Worm (Caenorhabditis elegans): ENCODE data around the gene cdkl-1.

Gene cdkl-1

DNA sequence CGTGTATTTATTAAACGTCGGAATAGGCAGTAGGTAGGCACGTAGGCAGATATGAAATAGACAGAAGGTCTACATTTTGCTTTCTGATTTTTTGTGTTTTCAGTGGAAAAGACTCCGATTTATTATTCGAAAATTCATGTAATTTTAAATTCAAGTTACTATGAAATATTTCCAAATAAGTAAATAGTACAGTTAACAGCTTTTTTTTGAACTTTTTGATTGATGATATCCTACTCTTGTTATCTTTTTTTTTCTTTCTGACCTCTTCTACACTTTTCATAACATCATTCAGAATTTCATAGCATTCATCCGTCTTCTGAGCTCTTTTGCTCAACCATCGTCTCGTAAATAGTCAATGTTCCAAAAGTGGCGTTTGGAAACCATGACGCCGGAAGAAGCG, at the start of gene cdkl-1:
cdkl-1 (plus strand) TSS at position 301 of the 400 bp plus-strand sequence.
- TF ChIP-seq dao-5 (tag; optimal IDR thresholded peaks at IDR 0.05) (no peak), him-1 (tag; optimal IDR thresholded peaks at IDR 0.05) (no peak), W03F9.2 (tag; optimal IDR thresholded peaks at IDR 0.05) (no peak)

DNA sequence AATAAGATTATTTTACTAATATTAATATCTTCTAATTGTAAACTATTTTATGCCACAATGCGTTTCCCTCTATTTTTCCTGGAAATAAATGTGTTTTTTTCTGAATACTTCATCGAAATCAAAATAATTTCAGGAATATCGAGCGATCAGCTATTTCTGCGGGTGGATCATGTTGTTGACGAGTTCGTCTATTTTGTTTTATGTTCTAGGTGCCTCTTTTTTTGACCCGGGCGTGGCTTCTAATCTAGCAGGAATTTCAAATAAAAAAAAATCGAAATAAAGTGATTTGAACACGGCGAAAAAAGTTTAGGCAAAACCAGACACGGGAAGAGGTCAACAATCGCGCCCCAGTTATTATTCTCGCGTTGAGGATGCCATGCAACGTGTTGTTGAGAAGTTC, 46.8 kb upstream of the cdkl-1 start, which contains the start of gene T04C12.33:
T04C12.33 (plus strand) TSS at position 301 of the 400 bp plus-strand sequence.
- no peak for TF ChIP-seq dao-5 (tag; optimal IDR thresholded peaks at IDR 0.05)
- no peak for TF ChIP-seq W03F9.2 (tag; optimal IDR thresholded peaks at IDR 0.05)
- no peak for TF ChIP-seq him-1 (tag; optimal IDR thresholded peaks at IDR 0.05)

DNA sequence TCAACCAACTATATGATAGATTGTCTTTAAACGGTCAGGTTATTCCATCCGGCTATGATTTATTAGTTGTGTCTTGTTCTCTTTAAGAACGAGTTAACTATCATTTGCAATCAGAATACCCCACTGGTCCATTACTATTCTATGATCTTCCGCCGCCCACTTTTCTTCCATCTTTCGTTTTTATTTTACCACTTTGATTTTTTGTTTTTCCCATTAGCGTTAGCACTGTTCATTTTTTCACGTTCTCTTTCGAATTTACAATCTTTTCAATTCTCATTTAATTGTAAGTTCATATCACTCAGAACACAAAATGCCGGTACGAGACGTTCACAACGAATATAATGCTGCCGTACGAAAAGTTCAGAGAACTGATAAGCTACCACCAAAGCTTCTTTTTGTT, 44.9 kb upstream of the cdkl-1 start, which contains the start of gene T04C12.7:
T04C12.7 (plus strand) TSS at position 301 of the 400 bp plus-strand sequence.
- TF ChIP-seq W03F9.2 (tag; optimal IDR thresholded peaks at IDR 0.05) (no peak), him-1 (tag; optimal IDR thresholded peaks at IDR 0.05) (no peak), dao-5 (tag; optimal IDR thresholded peaks at IDR 0.05) (no peak)

DNA sequence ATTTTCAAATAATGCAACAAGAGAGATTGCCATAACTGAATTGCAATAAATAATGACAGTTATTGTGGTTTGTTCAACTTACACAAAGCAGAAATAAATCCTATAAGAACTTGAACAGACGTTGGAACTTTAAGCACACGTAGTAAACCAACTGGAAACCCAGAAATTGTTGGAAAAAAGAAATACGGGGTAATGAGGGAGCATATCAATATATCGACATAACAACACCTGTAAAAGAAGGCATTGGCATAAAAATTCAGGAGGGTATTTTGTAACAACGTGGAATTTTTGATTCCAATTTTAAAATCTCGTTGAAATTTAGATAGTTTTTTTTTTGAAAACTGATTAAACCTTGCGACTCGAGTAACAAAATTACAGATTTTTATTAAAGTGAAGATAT, 42.2 kb upstream of the cdkl-1 start:
- TF ChIP-seq dao-5 (tag; optimal IDR thresholded peaks at IDR 0.05): no peak
- TF ChIP-seq W03F9.2 (tag; optimal IDR thresholded peaks at IDR 0.05): no peak
- TF ChIP-seq him-1 (tag; optimal IDR thresholded peaks at IDR 0.05): no peak

DNA sequence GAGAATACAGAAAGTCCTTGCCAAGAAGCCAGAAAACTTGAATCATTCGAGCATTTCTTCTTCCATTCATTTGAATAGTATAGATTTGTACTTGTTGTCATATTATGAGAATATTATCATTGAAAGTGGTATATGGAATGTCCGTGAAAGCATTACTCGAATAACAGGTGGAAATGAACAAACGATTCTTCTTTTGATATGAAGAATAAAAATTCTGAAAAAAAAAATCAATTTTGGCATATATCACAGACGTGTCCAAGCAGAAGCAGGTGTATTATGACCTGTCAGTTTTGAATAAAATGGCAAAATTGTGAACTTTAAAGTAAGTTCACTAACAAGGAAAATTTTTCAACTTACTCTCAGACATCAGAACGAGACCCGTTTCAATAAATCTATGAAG, 41.7 kb upstream of the cdkl-1 start, which contains the start of gene srh-75:
srh-75 (minus strand) TSS at position 101 of the 400 bp plus-strand sequence.
- TF ChIP-seq dao-5 (tag; optimal IDR thresholded peaks at IDR 0.05): no peak
- TF ChIP-seq W03F9.2 (tag; optimal IDR thresholded peaks at IDR 0.05): no peak
- TF ChIP-seq him-1 (tag; optimal IDR thresholded peaks at IDR 0.05): no peak

DNA sequence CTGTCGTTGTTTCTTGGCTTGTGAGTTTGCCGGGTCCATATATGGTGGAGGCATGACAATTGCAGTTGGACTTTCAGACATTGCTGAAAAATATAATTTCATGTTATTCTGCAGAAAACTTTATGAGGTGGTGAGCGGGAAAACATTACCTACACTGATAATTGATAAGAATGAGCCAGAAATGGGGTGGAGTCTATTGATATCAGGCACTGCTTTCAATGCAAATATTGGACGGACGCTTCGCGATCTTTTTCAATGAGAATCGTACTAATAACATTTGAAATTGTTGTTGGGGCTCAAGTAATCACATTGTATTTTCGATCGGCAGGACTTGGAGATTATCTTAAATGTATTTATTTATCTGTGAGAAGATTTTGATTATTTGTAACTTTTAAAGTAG, 39.5 kb upstream of the cdkl-1 start, which contains the start of gene T04C12.1:
T04C12.1 (minus strand) TSS at position 90 of the 400 bp plus-strand sequence.
- TF ChIP-seq W03F9.2 (tag; optimal IDR thresholded peaks at IDR 0.05) (no peak), him-1 (tag; optimal IDR thresholded peaks at IDR 0.05) (no peak), dao-5 (tag; optimal IDR thresholded peaks at IDR 0.05) (no peak)

DNA sequence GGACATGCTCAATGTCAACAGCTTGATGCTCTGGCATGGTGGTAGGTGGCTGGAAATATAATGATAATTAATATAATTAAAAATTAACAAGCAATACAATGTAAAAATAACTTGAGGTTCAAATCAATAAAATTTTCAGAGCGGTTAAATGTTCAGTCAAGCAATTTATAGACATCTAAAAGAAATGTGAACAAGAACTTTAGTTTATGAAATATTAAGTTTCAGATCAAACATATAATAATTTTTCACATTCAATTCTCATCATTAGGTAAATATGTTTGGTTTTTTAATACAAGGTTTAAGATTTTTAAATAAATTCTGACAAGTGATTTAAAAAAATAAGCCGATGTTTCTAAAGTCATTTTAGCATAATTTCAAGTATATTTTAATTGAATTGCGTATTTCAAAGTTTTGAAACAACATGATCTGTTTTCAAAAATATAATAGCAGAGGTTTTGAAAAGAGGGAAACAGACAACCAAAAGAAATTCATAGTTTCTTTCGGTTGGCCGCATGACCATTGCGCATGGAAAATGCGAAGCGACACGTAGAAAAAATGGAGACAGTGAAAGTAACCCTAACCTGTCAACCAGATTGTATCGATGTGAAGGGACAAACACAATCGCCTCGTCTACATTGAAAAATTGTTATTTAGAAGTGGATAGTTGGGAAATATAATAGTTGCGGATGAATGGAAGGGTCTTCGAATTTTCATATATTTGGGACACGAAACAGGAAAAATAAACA, 38.3 kb upstream of the cdkl-1 start, which contains the start of gene T04C12.11:
T04C12.11 (minus strand) TSS at position 51 of the 746 bp plus-strand sequence.
- TF ChIP-seq W03F9.2 (tag; optimal IDR thresholded peaks at IDR 0.05) (no peak), him-1 (tag; optimal IDR thresholded peaks at IDR 0.05) (no peak), dao-5 (tag; optimal IDR thresholded peaks at IDR 0.05) (no peak)

DNA sequence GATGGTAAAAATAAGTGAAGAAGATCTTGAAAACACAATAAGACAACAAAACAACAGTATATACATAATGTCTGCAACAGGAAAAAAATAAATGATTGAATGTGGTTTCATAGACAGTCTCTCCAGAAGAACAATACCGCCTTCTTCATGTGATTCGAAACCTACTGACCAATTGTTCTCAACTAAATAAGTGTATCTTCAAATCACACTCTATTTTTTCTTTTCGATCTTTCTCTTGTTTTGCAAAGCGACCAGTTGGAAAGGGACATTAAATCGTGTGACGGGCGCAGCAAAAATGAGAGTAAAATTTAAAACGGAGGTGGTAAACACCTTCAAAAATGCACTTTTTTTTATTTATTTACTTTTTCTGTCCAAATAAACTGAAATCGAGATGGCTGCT, 36.8 kb upstream of the cdkl-1 start:
- no peak for TF ChIP-seq dao-5 (tag; optimal IDR thresholded peaks at IDR 0.05)

DNA sequence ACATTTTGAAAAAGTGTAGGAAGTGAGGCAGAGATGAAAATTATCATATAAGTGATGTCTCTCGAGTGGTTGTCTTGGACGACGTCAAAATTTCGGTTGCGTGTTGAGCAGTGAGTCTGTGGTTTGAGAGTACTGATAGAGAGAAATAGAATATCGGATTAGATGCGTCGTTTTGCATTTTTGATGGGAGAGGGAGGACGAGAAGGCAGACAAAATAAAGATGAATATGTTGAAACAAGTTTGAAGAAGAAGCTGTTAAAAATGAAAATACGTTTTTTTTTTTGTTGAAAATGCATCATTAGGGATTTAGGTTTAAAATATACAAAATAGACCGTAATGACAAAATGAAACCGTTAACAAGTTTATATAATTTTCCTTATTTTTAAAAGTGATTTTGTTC, 35.6 kb upstream of the cdkl-1 start, which contains the start of gene T04C12.9:
T04C12.9 (minus strand) TSS at position 101 of the 400 bp plus-strand sequence.
- TF ChIP-seq dao-5 (tag; optimal IDR thresholded peaks at IDR 0.05): no peak

DNA sequence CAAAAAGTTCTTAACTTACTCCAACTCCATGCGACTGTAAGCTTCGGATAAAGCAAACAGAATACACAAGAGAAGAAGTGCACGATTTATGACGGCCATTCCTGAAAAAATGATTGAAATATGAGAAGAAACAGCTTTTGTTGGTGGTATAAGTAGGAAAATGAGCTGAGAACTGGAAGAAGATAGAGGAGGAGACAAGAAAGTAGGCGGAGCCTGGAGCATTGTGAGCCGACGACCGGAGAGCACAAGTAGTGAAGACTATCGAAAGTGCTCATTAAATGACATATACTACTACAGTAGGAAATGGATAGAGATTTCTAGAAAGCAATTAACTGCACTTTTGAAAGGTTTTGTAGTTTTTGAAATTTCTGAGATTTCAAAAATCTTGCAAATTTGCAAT, 33.2 kb upstream of the cdkl-1 start, which contains the start of gene nlp-80:
nlp-80 (minus strand) TSS at position 101 of the 400 bp plus-strand sequence.
- no peak for TF ChIP-seq dao-5 (tag; optimal IDR thresholded peaks at IDR 0.05)
- TF ChIP-seq W03F9.2 (tag; optimal IDR thresholded peaks at IDR 0.05): no peak
- no peak for TF ChIP-seq him-1 (tag; optimal IDR thresholded peaks at IDR 0.05)

DNA sequence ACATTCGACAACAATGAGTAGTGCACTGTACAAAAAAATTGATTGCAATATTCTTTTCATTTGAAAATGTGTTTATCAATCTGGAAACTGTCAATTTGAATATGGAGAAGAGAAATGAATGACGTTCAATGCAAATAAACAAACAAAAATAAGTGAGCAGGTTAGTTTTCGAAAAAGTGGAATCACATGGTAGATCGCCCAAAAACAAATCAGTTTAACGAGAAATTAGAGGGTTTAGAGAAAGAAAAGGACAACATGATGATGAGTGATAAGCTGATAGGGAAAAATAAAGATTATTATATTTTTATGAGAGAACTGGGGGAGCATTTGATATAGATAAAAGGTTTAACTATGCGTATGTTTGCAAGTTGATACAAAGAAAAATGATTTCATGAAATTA, 29.4 kb upstream of the cdkl-1 start, which contains the start of gene T04C12.8:
T04C12.8 (minus strand) TSS at position 82 of the 400 bp plus-strand sequence.
- TF ChIP-seq dao-5 (tag; optimal IDR thresholded peaks at IDR 0.05): no peak
- TF ChIP-seq W03F9.2 (tag; optimal IDR thresholded peaks at IDR 0.05): peak; percentile 51

DNA sequence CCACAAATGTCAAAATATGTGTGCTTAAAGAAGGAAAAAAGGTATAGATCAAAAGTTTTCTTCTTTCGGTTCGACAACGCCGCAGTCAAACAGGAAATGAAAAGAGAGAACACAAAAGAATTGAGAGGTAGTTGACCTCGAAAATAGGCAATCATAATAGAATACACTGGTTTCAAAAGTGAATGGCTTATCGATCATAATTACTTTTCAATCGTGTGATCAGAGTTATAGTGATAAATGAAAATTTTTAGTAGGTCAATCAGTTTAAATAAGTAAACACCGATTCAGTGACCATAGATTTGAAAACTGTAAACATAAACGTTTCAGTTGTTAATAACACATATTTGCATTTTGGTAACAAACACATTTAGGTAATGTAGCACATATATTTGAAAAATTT, 28.3 kb upstream of the cdkl-1 start:
- TF ChIP-seq him-1 (tag; optimal IDR thresholded peaks at IDR 0.05): no peak
- TF ChIP-seq W03F9.2 (tag; optimal IDR thresholded peaks at IDR 0.05): no peak
- TF ChIP-seq dao-5 (tag; optimal IDR thresholded peaks at IDR 0.05): no peak

DNA sequence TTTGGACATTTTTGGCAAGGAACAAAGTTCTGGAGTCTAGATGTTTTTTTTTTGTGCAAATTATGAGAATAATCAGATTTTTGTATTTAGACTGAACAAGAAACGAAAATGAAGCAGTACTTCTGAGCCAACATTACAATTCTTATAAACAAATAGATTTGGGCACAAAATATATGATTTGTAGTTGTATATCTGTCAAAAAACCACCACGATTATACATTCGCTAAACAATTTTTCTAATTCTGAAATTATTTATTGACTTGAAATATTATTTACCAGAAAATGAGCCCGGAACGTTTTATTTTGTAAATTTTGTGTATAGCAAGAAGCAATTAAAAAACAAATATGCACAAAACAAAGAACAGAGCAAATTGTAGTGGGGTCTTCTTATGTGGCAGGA, 27.2 kb upstream of the cdkl-1 start:
- no peak for TF ChIP-seq W03F9.2 (tag; optimal IDR thresholded peaks at IDR 0.05)
- no peak for TF ChIP-seq dao-5 (tag; optimal IDR thresholded peaks at IDR 0.05)
- no peak for TF ChIP-seq him-1 (tag; optimal IDR thresholded peaks at IDR 0.05)

DNA sequence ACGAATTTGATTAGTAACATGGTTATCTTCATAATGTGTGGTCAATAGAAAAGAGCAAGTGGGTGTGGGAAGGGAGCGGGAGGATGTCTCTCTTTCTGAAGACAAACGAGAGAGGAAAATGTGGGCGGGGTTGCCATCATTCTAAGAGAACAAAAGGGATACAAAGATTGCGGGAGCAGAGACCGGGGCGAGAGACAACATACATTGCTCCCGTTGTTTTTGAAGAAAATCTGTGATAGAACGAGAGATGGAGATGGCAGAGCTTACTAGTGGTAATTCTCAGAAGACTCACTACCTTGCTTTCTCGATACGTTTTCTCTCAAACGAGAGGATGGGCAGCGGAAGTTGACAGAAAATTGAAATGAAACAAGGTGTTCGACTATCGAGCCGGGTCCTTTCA, 25.3 kb upstream of the cdkl-1 start:
- TF ChIP-seq dao-5 (tag; optimal IDR thresholded peaks at IDR 0.05) (no peak), him-1 (tag; optimal IDR thresholded peaks at IDR 0.05) (no peak), W03F9.2 (tag; optimal IDR thresholded peaks at IDR 0.05) (no peak)

DNA sequence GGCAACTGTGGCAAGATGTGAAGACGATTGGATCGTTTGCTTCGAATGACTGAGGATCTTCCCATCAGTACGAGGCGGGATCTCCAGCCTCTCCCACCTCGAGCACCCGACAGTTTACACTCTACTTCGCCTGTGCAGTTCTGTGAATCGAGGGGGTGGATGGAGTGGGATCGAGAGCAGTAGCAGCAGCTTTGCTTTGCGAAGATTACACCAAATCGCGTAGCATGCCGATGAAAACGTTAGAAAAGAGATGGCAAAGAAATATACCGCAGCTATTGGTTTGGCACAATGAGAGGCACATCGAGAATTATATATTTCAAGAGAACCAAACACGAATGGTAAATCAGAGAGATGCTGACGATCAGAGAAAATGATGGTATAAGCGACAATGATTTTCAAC, 24.3 kb upstream of the cdkl-1 start, which contains the start of gene act-3:
act-3 (minus strand) TSS at position 51 of the 400 bp plus-strand sequence.
- TF ChIP-seq dao-5 (tag; optimal IDR thresholded peaks at IDR 0.05) (no peak), him-1 (tag; optimal IDR thresholded peaks at IDR 0.05) (no peak), W03F9.2 (tag; optimal IDR thresholded peaks at IDR 0.05) (no peak)
